Worm (Caenorhabditis elegans): ENCODE results near the gene srg-8.

srg-8 gene

ce11 chrIII:6254737-6255136 is at the start of gene srg-8:
TSS of gene srg-8 (minus strand) at chrIII:6254837.
- TF ChIP-seq rnt-1 (tag; optimal IDR thresholded peaks at IDR 0.05) (no peak), jun-1 (tag; optimal IDR thresholded peaks at IDR 0.05) (no peak), egl-13 (tag; optimal IDR thresholded peaks at IDR 0.05) (no peak)

ce11 chrIII:6303787-6304186 is 49.1 kb upstream of the srg-8 start:
- TF ChIP-seq ceh-88 (GFP tag; IDR thresholded peaks at IDR 0.05) (peak; percentile 27; the same call in 1 of the 2 replicates), dpl-1 (GFP tag; optimal IDR thresholded peaks at IDR 0.05) (peak; percentile 7 to 68 (median 29)), unc-86 (tag; optimal IDR thresholded peaks at IDR 0.05) (no peak), F16B12.6 (tag; optimal IDR thresholded peaks at IDR 0.05) (peak; percentile 46), lin-35 (GFP tag; optimal IDR thresholded peaks at IDR 0.05) (peak; percentile 7 to 62), fkh-10 (GFP tag; optimal IDR thresholded peaks at IDR 0.05) (no peak), zip-4 (GFP tag; optimal IDR thresholded peaks at IDR 0.05) (no peak), efl-1 (optimal IDR thresholded peaks at IDR 0.05) (peak; percentile 59), efl-1 (GFP tag; optimal IDR thresholded peaks at IDR 0.05 in 1 of 2) (peak; percentile 79 to 95)

ce11 chrIII:6303114-6303647 is 48.5 kb upstream of the srg-8 start, which contains the start of gene F47D12.9:
TSS of gene F47D12.9 (minus strand) at chrIII:6303380.
- TF ChIP-seq lsy-2 (tag; optimal IDR thresholded peaks at IDR 0.05) (peak; percentile 77 to 92), skn-1 (tag; optimal IDR thresholded peaks at IDR 0.05) (peak; percentile 70), nhr-85 (tag) (peak; percentile 92), C16A3.4 (tag; optimal IDR thresholded peaks at IDR 0.05) (peak; percentile 80), grh-1 (GFP tag; IDR thresholded peaks at IDR 0.05) (peak; percentile 62), swsn-7 (tag; optimal IDR thresholded peaks at IDR 0.05) (peak; percentile 80), fkh-8 (tag; optimal IDR thresholded peaks at IDR 0.05) (peak; percentile 82), elt-2 (tag; optimal IDR thresholded peaks at IDR 0.05) (peak; percentile 92), pag-3 (tag; optimal IDR thresholded peaks at IDR 0.05; ENCODE audit: borderline replicate concordance, insufficient read depth) (peak; percentile 98), lir-3 (tag; optimal IDR thresholded peaks at IDR 0.05; ENCODE audit: poor library complexity) (no peak), ztf-4 (tag; optimal IDR thresholded peaks at IDR 0.05) (peak; percentile 36), zip-4 (GFP tag; optimal IDR thresholded peaks at IDR 0.05) (no peak), zag-1 (tag; optimal IDR thresholded peaks at IDR 0.05) (no peak), jun-1 (tag; optimal IDR thresholded peaks at IDR 0.05) (peak; percentile 63), xbp-1 (tag; optimal IDR thresholded peaks at IDR 0.05) (peak; percentile 74), nhr-90 (tag; optimal IDR thresholded peaks at IDR 0.05; ENCODE audit: poor library complexity) (peak; percentile 76), C34B4.2 (tag; optimal IDR thresholded peaks at IDR 0.05) (no peak), ceh-63 (GFP tag; optimal IDR thresholded peaks at IDR 0.05) (no peak), irx-1 (tag; optimal IDR thresholded peaks at IDR 0.05) (peak; percentile 66), alr-1 (tag; optimal IDR thresholded peaks at IDR 0.05; ENCODE audit: borderline replicate concordance) (no peak), efl-1 (optimal IDR thresholded peaks at IDR 0.05) (peak; percentile 80 to 84), efl-1 (GFP tag; optimal IDR thresholded peaks at IDR 0.05 in 1 of 2) (peak; percentile 73 to 97), dpl-1 (GFP tag; optimal IDR thresholded peaks at IDR 0.05) (peak; percentile 75 to 81 (median 78)), ceh-8 (GFP tag; optimal IDR thresholded peaks at IDR 0.05) (no peak), tbx-2 (tag; optimal IDR thresholded peaks at IDR 0.05) (peak; percentile 83), mep-1 (tag; optimal IDR thresholded peaks at IDR 0.05) (peak; percentile 91), lin-15B (tag; optimal IDR thresholded peaks at IDR 0.05) (peak; percentile 37), lin-35 (GFP tag; optimal IDR thresholded peaks at IDR 0.05) (peak; percentile 78 to 84), rnt-1 (tag; optimal IDR thresholded peaks at IDR 0.05) (peak; percentile 81), ceh-82 (tag; optimal IDR thresholded peaks at IDR 0.05) (peak; percentile 28 to 80 (median 45)), egl-27 (tag; optimal IDR thresholded peaks at IDR 0.05) (peak in 1 of 2 experiments; percentile 43), ets-5 (GFP tag; IDR thresholded peaks at IDR 0.05) (no peak), C04F5.9 (tag; optimal IDR thresholded peaks at IDR 0.05) (no peak), sox-4 (tag; optimal IDR thresholded peaks at IDR 0.05) (no peak), mef-2 (tag; optimal IDR thresholded peaks at IDR 0.05) (peak; percentile 34), elt-3 (tag; optimal IDR thresholded peaks at IDR 0.05) (peak in 3 of 6 experiments; percentile 22 to 92 (median 88)), sup-37 (GFP tag; optimal IDR thresholded peaks at IDR 0.05) (peak; percentile 15), nhr-11 (tag; optimal IDR thresholded peaks at IDR 0.05) (peak; percentile 51), egl-13 (tag; optimal IDR thresholded peaks at IDR 0.05) (no peak), hlh-17 (GFP tag; optimal IDR thresholded peaks at IDR 0.05; ENCODE audit: borderline replicate concordance) (no peak), Y116A8C.19 (tag; optimal IDR thresholded peaks at IDR 0.05; ENCODE audit: borderline replicate concordance) (no peak), ceh-88 (GFP tag; IDR thresholded peaks at IDR 0.05) (peak; percentile 63), pqm-1 (tag; optimal IDR thresholded peaks at IDR 0.05) (no peak)

Measured in whole organism, L1 larva.